Fruit fly (Drosophila melanogaster) whole organism: ENCODE results near the gene CG18473.
A peak's percentile ranks its signal among the peaks of the same experiment; 100 is the strongest.

ENCODE experiments used
- CG8478 ChIP-seq: fragments of >200 bp; optimal IDR thresholded peaks from 2 replicates; lab custom pipeline; 2018; ENCODE audit warnings: inconsistent platforms
- Dll ChIP-seq: fragments of >200 bp; optimal IDR thresholded peaks from 2 replicates; lab custom pipeline; 2017
- EcR ChIP-seq, 2 experiments: fragments of >200 bp; optimal IDR thresholded peaks; 2 replicates each; lab custom pipeline; 2017; ENCODE audit warnings: missing biosample characterization in 2 of 2, missing genetic modification characterization in 2 of 2, missing genetic modification reagents in 2 of 2
- pan ChIP-seq: fragments of >200 bp; optimal IDR thresholded peaks from 2 replicates; lab custom pipeline; 2017
- psq ChIP-seq: fragments of >200 bp; optimal IDR thresholded peaks from 2 replicates; lab custom pipeline; 2017
- usp ChIP-seq: fragments of >200 bp; optimal IDR thresholded peaks from 2 replicates; lab custom pipeline; 2017; ENCODE audit warnings: missing biosample characterization, missing genetic modification characterization, mixed read lengths

CG18473 gene

DNA sequence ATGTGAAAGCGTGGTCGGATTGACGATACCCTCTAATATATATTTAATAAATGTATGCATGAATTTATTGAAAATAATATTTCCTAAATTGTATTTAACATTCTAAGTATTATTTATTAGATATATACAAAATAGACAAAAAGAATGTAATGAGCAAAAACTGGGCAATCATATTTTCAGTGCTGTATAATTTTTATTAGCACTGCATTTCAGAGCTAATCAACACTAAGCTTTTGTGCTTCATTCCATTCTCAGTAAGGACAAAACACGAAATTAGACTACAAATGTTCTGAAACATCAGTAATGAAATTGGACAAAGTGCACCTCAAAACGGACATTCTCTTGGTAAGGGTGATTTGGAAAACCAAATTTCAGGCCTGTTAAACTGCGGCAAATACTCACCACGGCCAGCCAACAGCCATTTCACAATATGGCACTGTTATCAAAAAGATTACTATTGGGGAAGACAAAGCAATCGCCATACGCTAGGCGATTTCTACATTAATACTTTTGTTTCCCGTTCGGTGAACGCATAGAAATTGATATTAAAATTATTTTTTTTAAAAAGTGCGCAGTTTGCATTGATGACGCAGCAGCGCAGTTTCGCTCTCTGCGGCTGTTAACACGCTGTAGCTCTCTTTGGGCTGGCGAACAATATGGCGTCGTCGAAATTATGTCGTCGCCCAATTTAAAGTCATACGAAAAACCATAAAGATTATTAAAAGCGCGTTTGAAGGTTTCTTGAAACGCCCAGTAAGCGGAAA, 22.5 kb upstream of the CG18473 start:
- TF ChIP-seq CG8478 (no peak), pan (lab: Kevin White, UChicago) (peak; percentile 74), EcR (GFP tag; optimal IDR thresholded peaks at IDR 0.05; lab: Kevin White, UChicago) (no peak)

DNA sequence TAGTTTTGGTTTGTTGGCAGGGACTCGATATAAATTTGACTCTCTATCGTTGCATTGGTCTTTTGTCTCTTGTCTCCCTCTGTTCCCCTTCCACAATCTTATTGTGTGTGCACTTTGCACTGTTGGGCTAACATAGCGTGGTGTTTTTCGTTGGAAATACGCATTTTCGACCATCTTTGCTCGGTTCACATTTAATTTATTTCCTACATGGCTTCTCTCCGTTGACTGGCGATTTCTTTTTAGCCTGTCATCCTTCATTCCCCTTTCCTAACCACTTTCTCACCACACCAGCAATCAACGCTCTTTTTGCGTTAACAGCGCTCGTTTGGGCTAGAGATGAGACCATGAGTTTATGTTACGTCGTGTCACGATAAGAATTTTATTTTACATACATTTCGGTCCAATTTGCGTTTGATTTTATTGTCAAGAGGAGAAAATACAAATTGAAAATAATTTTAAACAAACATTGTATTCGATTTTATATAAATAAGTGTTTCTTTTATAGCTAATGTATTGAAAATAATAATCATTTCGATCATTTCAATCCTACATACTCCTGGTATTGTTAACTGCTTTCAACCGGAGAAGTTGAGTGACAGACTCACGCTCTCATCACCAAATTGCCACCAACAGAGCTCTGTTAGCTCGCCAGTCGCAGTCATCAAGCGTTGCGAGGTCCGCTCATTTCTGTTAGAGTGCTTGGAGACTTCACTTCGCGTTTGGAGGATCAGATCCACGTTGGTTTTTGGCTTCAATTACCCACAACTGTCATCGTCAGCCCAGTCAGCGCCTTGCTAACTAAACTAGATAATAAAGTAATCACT, 21.7 kb upstream of the CG18473 start:
- TF ChIP-seq usp (GFP tag; lab: Kevin White, UChicago) (no peak), CG8478 (no peak), Dll (lab: Kevin White, UChicago) (no peak), EcR (GFP tag; optimal IDR thresholded peaks at IDR 0.05; lab: Kevin White, UChicago) (no peak), psq (lab: Kevin White, UChicago) (no peak), pan (lab: Kevin White, UChicago) (no peak)

DNA sequence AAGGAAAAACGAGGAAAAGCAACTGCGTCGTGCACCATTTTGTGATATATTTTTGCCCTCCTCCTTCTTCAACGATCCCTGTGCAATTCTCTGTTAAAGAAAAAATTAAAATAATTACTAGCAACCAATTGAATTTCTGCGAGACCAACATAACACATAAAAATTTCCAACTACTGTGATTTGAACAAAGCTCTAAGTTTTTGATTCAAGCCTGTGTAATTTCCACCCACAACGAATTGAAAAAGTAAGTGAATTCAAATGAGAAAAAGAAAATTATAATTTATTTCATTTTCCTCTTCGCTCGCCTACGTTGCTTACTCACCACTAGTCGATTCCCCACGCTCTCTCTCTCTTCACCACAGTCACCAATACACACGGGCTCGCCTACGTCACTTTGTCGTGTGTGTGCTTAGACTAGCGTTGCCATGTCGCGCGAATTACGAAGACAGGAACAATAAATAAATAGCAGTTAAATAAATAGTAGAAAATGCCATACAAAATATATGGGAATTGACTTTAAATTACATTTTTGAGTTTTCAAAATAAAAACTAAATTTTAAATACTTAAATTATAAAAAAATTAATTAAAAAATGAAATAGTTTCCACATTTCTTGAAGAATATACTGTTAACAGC, 20.7 kb upstream of the CG18473 start:
- TF ChIP-seq Dll (lab: Kevin White, UChicago): no peak
- TF ChIP-seq EcR (GFP tag; optimal IDR thresholded peaks at IDR 0.05; lab: Kevin White, UChicago): no peak

DNA sequence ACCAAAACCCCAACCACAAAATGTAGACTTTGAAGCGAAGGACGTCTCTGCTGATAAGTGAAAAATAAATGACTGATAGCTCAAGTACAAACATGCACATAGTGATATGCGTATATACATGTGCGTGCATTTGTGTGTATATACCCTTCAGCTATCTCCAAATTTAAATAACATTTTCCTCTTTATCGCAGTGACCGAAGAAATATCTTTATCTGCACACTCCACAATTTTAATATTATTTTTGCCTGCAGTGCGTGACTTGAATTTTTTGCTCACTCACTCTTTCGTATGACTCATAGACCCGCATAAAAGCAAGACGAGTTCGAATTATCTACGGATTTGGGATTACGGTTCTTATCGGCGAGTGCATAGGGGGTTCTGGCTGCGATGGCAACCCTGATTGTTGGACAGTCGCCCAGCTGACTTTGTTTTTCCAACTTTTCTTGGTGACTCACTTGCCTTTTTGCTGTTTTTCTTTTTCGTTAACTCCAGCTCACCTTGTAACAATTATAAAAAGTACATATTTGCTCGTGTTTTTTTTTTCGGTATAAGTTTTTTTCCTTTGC, 20.0 kb upstream of the CG18473 start:
- no peak for TF ChIP-seq EcR (GFP tag; optimal IDR thresholded peaks at IDR 0.05; lab: Kevin White, UChicago)
- TF ChIP-seq pan (lab: Kevin White, UChicago): no peak
- no peak for TF ChIP-seq psq (lab: Kevin White, UChicago)
- TF ChIP-seq usp (GFP tag; lab: Kevin White, UChicago): no peak
- no peak for TF ChIP-seq CG8478
- TF ChIP-seq Dll (lab: Kevin White, UChicago): no peak

DNA sequence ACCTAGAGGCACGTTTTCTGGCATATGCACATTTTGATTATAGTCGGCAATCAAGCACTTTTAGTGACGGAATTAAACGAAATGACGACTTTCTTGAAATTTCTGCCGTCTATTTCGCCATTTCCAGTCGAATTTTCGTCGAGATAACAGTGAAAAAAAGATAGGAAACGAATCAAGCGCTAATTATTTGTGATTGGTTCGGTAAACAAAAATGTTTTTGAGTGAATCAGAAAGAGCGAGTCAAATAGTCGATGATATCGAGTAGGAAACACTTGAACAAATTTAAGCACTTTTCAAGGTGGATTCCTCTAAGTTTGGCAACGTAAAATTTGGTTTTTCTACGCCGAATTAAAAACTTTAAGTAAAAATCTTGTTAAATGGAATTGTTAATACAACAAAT, 19.5 kb upstream of the CG18473 start:
- TF ChIP-seq EcR (GFP tag; optimal IDR thresholded peaks at IDR 0.05; lab: Kevin White, UChicago) (no peak), CG8478 (no peak), psq (lab: Kevin White, UChicago) (no peak), pan (lab: Kevin White, UChicago) (no peak), Dll (lab: Kevin White, UChicago) (no peak), usp (GFP tag; lab: Kevin White, UChicago) (no peak)

DNA sequence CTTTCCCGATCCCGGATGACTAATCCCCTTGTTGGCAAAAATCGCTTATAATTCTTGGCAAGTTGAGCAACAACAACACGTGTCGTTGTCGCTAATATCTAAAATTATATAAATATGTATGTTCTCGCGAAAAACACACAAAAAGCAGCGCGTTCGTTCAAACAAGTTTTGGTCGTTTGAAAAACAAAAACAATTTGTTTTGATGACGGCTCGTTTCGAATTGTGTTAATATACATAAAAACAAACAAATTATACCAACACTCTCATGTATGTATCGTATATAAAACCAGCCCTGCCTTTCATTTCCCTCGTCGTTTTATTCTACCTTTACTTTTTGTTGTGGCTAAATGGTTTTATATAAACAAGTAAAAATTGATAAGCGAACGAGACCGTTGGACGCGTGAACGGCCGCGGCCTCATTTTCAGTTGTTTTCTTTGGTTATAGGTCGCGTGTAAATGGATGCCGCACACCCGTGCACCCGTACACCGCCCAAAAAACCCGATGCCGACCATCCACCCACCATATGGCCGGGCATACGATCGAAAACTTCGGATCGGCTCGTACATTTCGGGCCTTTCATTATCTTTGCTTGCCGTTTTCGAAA, 18.8 kb upstream of the CG18473 start:
- TF ChIP-seq EcR (GFP tag; optimal IDR thresholded peaks at IDR 0.05; lab: Kevin White, UChicago) (no peak), pan (lab: Kevin White, UChicago) (peak; percentile 20)

DNA sequence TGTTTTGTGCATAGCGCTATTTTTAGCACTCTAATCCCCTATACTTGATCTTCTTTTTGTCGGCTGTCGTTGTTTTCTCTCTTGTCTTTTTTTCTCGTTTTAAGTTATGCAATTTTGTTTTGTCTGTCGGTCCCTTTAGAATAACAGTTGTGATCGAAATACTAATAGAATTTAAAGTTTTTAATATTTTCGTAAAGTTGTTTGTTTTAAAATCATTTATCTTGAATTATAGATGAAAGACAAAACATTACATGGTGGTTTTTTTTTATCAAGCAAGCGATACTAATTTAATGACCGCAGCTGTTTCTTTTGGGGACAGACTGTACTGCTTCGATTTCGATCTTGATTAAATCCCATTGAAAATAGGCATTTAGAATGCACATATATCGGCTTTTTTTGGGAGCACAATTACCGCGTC, 18.3 kb upstream of the CG18473 start:
- TF ChIP-seq pan (lab: Kevin White, UChicago) (no peak), CG8478 (no peak), EcR (GFP tag; optimal IDR thresholded peaks at IDR 0.05; lab: Kevin White, UChicago) (no peak), Dll (lab: Kevin White, UChicago) (no peak), psq (lab: Kevin White, UChicago) (no peak), usp (GFP tag; lab: Kevin White, UChicago) (no peak)

DNA sequence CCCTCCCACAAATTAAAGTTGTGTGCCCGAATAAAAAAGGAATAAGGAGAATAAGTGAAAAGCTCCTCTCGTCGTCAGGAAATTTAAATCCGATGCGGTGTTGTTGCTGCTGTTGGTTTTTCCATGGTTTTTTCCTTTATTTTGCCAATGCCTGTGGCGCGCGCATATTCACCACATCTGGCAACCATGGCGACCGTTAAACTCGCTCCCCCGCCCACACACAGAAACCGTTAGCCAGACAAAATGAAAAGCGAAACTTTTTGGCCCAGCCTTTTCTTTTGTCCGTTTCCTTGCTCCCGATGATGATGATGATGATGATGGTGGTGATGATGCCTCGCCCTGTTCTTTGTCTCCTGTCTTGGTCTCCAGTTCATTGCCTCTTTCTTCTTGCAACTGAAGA, 17.2 kb upstream of the CG18473 start:
- TF ChIP-seq Dll (lab: Kevin White, UChicago): no peak
- TF ChIP-seq EcR (GFP tag; optimal IDR thresholded peaks at IDR 0.05; lab: Kevin White, UChicago): peak in 1 of 2 experiments; percentile 4

DNA sequence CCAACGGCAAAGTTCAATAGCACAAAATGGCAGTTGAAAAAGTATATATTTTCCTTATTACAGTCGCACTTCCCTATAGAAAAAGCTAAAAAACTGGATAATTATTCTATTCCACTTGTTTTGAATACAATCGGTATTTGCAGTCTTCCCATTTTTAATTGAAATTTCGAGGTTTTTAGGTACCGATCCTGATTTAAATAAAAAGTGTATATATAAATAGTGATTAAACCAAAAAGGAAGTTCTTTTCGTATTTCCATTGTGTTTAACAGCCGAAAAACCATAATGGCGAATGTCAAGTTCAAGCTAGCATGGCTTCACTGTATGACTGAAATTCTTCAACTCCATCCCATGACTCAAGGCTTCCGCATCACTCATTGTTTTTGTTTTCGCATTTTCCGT, 16.6 kb upstream of the CG18473 start:
- TF ChIP-seq psq (lab: Kevin White, UChicago): no peak
- TF ChIP-seq Dll (lab: Kevin White, UChicago): no peak
- TF ChIP-seq CG8478: no peak
- TF ChIP-seq usp (GFP tag; lab: Kevin White, UChicago): no peak
- no peak for TF ChIP-seq EcR (GFP tag; optimal IDR thresholded peaks at IDR 0.05; lab: Kevin White, UChicago)
- no peak for TF ChIP-seq pan (lab: Kevin White, UChicago)

DNA sequence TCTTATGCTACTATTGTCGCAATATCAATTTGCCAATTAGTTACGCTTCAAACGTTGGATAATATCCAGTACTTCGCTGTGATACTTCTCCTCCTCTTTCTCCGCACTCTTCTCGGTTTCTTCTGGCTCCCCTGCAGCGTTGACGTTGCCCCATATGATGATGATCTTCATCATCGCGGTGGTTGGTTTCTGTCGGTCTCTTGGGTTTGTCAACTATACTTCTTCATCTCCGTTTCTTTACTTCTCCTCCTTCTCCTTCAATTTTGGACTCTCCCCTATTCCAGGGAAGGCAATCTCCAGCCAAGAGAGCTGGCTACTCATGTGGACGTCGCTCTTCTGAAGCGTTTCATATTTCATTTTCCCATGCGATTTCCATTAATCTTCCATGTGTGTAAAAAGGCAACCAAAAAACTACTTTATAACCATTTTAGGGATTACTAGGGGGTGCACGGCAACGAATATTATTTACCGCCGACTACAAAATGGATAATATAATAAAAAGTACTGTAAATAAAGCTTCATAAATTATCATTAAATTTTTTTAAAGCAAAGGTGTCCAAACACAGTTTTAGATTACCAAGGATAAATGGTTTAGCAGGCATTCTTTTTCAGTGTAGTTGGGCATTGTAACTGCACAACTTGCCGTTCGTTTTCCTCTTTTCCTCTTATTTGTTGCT, 15.3 kb upstream of the CG18473 start:
- TF ChIP-seq pan (lab: Kevin White, UChicago) (no peak), CG8478 (no peak), usp (GFP tag; lab: Kevin White, UChicago) (no peak), Dll (lab: Kevin White, UChicago) (no peak), EcR (GFP tag; optimal IDR thresholded peaks at IDR 0.05; lab: Kevin White, UChicago) (no peak), psq (lab: Kevin White, UChicago) (no peak)

DNA sequence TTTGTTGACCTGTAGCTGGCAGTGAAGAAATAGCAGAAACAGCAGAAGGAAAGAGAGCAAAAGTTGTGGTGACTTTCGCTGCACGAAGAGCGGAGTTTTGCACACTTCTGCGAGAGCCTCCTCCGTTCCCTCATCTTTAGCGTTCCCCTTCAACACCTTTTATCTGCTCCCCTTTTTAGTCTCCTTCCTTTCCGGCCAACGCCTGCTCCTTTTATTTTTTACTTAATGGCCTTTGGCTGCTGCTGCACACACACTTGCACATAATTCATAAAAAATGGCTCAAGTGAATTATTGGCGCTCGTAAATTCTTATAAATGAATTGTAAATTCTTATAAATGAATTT, 14.8 kb upstream of the CG18473 start:
- no peak for TF ChIP-seq CG8478
- no peak for TF ChIP-seq Dll (lab: Kevin White, UChicago)
- TF ChIP-seq usp (GFP tag; lab: Kevin White, UChicago): no peak
- no peak for TF ChIP-seq pan (lab: Kevin White, UChicago)
- no peak for TF ChIP-seq psq (lab: Kevin White, UChicago)
- no peak for TF ChIP-seq EcR (GFP tag; optimal IDR thresholded peaks at IDR 0.05; lab: Kevin White, UChicago)
